Fruit fly (Drosophila melanogaster) whole organism, prepupa: ENCODE results near the gene Oseg1.

Experiments
- CG1621 ChIP-seq: fragments of 200-800 bp; sonication (Bioruptor generic); optimal IDR thresholded peaks from 3 replicates; lab custom pipeline; 2018; ENCODE audit warnings: missing biosample characterization, mild to moderate bottlenecking, missing genetic modification characterization
- CG32006 ChIP-seq: fragments of 200-800 bp; sonication (Bioruptor generic); optimal IDR thresholded peaks from 3 replicates; lab custom pipeline; 2017; ENCODE audit warnings: missing biosample characterization, mild to moderate bottlenecking, missing genetic modification characterization
- CG3919 ChIP-seq: fragments of 200-800 bp; sonication (Bioruptor generic); optimal IDR thresholded peaks from 3 replicates; lab custom pipeline; 2016; ENCODE audit warnings: missing biosample characterization, missing genetic modification characterization
- CG6163 ChIP-seq: fragments of 200-800 bp; sonication (Bioruptor generic); IDR thresholded peaks from 3 replicates; pipeline ENCODE4 v1.3.6; 2022; ENCODE audit warnings: missing biosample characterization, missing genetic modification characterization
- CG6854 ChIP-seq: fragments of 200-800 bp; sonication (Bioruptor generic); optimal IDR thresholded peaks from 2 replicates; lab custom pipeline; 2017; ENCODE audit warnings: missing biosample characterization, mild to moderate bottlenecking, missing genetic modification characterization
- OdsH ChIP-seq: fragments of 200-800 bp; sonication (Bioruptor generic); optimal IDR thresholded peaks from 3 replicates; lab custom pipeline; 2016; ENCODE audit warnings: missing biosample characterization, missing genetic modification characterization
- acj6 ChIP-seq: fragments of 200-800 bp; sonication (Bioruptor generic); optimal IDR thresholded peaks from 3 replicates; lab custom pipeline; 2016; ENCODE audit warnings: missing biosample characterization, missing genetic modification characterization
- dac ChIP-seq: fragments of 200-800 bp; sonication (Bioruptor generic); optimal IDR thresholded peaks from 2 replicates; lab custom pipeline; 2017; ENCODE audit warnings: missing biosample characterization, mild to moderate bottlenecking, missing genetic modification characterization
- fd85E ChIP-seq: fragments of 200-800 bp; sonication (Bioruptor generic); optimal IDR thresholded peaks from 3 replicates; lab custom pipeline; 2016; ENCODE audit warnings: missing biosample characterization, missing genetic modification characterization
- fkh ChIP-seq: fragments of 200-800 bp; sonication (Bioruptor generic); optimal IDR thresholded peaks from 3 replicates; lab custom pipeline; 2017; ENCODE audit warnings: missing biosample characterization, mild to moderate bottlenecking, missing genetic modification characterization, moderate library complexity
- ss ChIP-seq, 2 experiments: fragments of 200-800 bp; sonication (Bioruptor generic); optimal IDR thresholded peaks; 2 replicates in 1 of 2; 3 replicates in 1 of 2; lab custom pipeline; 2017 to 2018; ENCODE audit warnings: mild to moderate bottlenecking in 2 of 2, missing biosample characterization in 2 of 2, missing genetic modification characterization in 2 of 2, moderate library complexity in 1 of 2
- svp ChIP-seq: fragments of 200-800 bp; sonication (Bioruptor generic); peaks from one replicate; lab custom pipeline; 2016; ENCODE audit warnings: missing biosample characterization, missing genetic modification characterization
- topi ChIP-seq: fragments of 200-800 bp; sonication (Bioruptor generic); optimal IDR thresholded peaks from 3 replicates; lab custom pipeline; 2016; ENCODE audit warnings: missing biosample characterization, missing genetic modification characterization

dm6 chr3L:8418984-8419383 lies 6.4 kb upstream of the Oseg1 start:
- peak; percentile 73 for TF ChIP-seq acj6 (GFP tag; lab: Kevin White, UChicago)
- peak; percentile 90 for TF ChIP-seq dac (GFP tag; lab: Kevin White, UChicago)
- peak; percentile 82 for TF ChIP-seq CG3919 (GFP tag; lab: Kevin White, UChicago)
- TF ChIP-seq CG1621 (tag; lab: Kevin White, UChicago), result peak; percentile 61
- no peak for TF ChIP-seq CG6854 (GFP tag; lab: Kevin White, UChicago)
- no peak for TF ChIP-seq svp (GFP tag; lab: Kevin White, UChicago)
- no peak for TF ChIP-seq fd85E (GFP tag; lab: Kevin White, UChicago)
- TF ChIP-seq fkh (GFP tag; lab: Kevin White, UChicago), result no peak
- TF ChIP-seq topi, result peak; percentile 54
- TF ChIP-seq ss (GFP tag; optimal IDR thresholded peaks at IDR 0.05; lab: Kevin White, UChicago), result no peak
- TF ChIP-seq CG32006 (GFP tag; lab: Kevin White, UChicago), result peak; percentile 92
- TF ChIP-seq OdsH (GFP tag; lab: Kevin White, UChicago), result peak; percentile 82
- TF ChIP-seq CG6163 (GFP tag; lab: Robert Waterston, UW), result peak; percentile 94
